Worm (Caenorhabditis elegans): ENCODE measurements around the gene klp-20.

Gene klp-20

DNA sequence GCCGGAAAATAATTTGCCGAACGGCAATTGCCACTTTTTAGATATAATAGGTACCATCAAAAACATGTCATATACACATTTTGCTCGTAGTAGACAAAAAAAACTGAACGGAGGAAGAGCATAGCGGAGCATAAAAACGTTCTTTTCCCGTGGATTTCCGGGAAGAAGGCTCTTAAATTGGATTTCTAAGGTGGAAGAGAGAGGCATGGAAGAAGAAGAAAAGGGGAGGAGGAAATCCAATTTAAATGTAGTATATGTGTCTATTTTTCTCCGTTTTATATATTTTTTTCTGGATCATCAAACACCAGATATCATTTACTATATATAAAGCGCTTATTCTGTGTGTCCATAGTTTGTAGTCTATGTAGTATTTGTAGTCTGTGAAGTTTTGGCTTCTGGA, 1.6 kb downstream of the klp-20 start:
- TF ChIP-seq ztf-4 (tag; optimal IDR thresholded peaks at IDR 0.05) (no peak), F13H6.1 (tag; optimal IDR thresholded peaks at IDR 0.05) (no peak), ceh-82 (tag; optimal IDR thresholded peaks at IDR 0.05) (no peak), lsy-2 (tag; optimal IDR thresholded peaks at IDR 0.05) (no peak), fos-1 (tag; optimal IDR thresholded peaks at IDR 0.05) (no peak), nhr-23 (tag; optimal IDR thresholded peaks at IDR 0.05) (no peak)

DNA sequence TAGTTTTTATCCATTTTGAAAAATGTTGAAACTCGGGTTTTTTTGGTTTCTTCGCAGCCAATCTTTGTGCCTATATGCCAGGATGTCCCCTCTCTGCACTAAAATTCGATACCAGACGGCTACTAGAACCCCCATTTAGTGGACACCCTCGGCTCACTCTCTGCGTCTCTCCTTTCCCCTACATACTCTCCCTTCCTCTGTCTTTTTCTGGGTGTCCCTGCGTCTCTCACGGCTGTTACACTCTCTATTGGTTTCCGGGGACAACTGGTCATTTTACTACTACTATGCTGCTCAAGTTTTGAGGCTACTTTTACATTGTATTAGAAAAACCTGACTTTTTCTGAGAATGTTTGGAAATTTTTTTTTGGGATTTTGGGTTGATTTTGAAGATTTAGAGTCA, 10.6 kb downstream of the klp-20 start:
- no peak for TF ChIP-seq nhr-23 (tag; optimal IDR thresholded peaks at IDR 0.05)
- TF ChIP-seq ZK546.5 (tag; optimal IDR thresholded peaks at IDR 0.05), result no peak
- TF ChIP-seq F13H6.1 (tag; optimal IDR thresholded peaks at IDR 0.05), result peak; percentile 23
- TF ChIP-seq unc-55 (GFP tag; optimal IDR thresholded peaks at IDR 0.05), result peak; percentile 55
- no peak for TF ChIP-seq sma-9 (GFP tag; optimal IDR thresholded peaks at IDR 0.05)
- no peak for TF ChIP-seq sma-9 (tag; optimal IDR thresholded peaks at IDR 0.05)
- peak; percentile 3 for TF ChIP-seq C34F6.9 (tag; optimal IDR thresholded peaks at IDR 0.05)

ce11 chrIII:222508-222907, 12.7 kb downstream of the klp-20 start:
- no peak for TF ChIP-seq fos-1 (tag; optimal IDR thresholded peaks at IDR 0.05)
- no peak for TF ChIP-seq nhr-77 (tag; optimal IDR thresholded peaks at IDR 0.05)
- TF ChIP-seq nhr-23 (tag; optimal IDR thresholded peaks at IDR 0.05), result no peak
- TF ChIP-seq ama-1 (optimal IDR thresholded peaks at IDR 0.05), result no peak
- no peak for TF ChIP-seq nhr-25 (tag; optimal IDR thresholded peaks at IDR 0.05)
- no peak for TF ChIP-seq nhr-6 (tag; optimal IDR thresholded peaks at IDR 0.05)
- no peak for TF ChIP-seq F13H6.1 (tag; optimal IDR thresholded peaks at IDR 0.05)
- TF ChIP-seq ceh-16 (tag; optimal IDR thresholded peaks at IDR 0.05), result no peak
- no peak for TF ChIP-seq zag-1 (tag; optimal IDR thresholded peaks at IDR 0.05)
- no peak for TF ChIP-seq elt-3 (tag; optimal IDR thresholded peaks at IDR 0.05)

DNA sequence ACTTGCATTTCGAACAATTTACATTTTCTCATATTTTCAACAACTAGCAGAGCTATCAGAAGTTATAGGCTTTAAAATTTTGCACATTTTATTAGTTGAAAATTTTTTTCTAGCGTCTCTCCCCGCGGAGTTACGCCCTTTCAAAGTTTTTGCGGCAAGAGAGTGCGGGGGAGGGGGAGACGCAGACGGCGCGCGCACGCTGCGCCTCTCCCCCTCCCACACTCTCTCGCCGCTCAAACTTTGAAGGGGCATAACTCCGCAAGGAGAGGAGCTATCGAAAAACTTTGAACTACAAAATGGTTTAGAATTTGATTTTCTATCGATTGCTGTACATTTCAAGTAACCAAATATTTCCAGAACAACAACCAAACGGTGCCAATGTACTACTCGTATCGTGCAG, 17.2 kb downstream of the klp-20 start:
- TF ChIP-seq lin-11 (tag; optimal IDR thresholded peaks at IDR 0.05) (no peak), skn-1 (tag; optimal IDR thresholded peaks at IDR 0.05) (no peak), mbf-1 (tag; optimal IDR thresholded peaks at IDR 0.05) (no peak), peb-1 (tag; optimal IDR thresholded peaks at IDR 0.05) (no peak), sma-9 (GFP tag; optimal IDR thresholded peaks at IDR 0.05) (no peak), sma-9 (tag; optimal IDR thresholded peaks at IDR 0.05) (no peak), lin-13 (GFP tag; optimal IDR thresholded peaks at IDR 0.05) (no peak), ztf-11 (tag; optimal IDR thresholded peaks at IDR 0.05) (no peak), nhr-25 (tag; optimal IDR thresholded peaks at IDR 0.05) (no peak), elt-3 (tag; optimal IDR thresholded peaks at IDR 0.05) (no peak)

- TF ChIP-seq R02D3.7 (tag; optimal IDR thresholded peaks at IDR 0.05), result no peak
- no peak for TF ChIP-seq lin-13 (GFP tag; optimal IDR thresholded peaks at IDR 0.05)
- TF ChIP-seq crh-2 (tag; optimal IDR thresholded peaks at IDR 0.05), result no peak
- no peak for TF ChIP-seq alr-1 (tag; optimal IDR thresholded peaks at IDR 0.05)
- TF ChIP-seq mbf-1 (tag; optimal IDR thresholded peaks at IDR 0.05), result no peak
- TF ChIP-seq snpc-4 (tag; optimal IDR thresholded peaks at IDR 0.05), result no peak
- no peak for TF ChIP-seq unc-39 (tag; optimal IDR thresholded peaks at IDR 0.05)
- no peak for TF ChIP-seq unc-62 (GFP tag; optimal IDR thresholded peaks at IDR 0.05)
- TF ChIP-seq nhr-6 (tag; optimal IDR thresholded peaks at IDR 0.05), result no peak
- no peak for TF ChIP-seq ztf-1 (GFP tag; conservative IDR thresholded peaks at IDR 0.05)
- TF ChIP-seq nhr-25 (tag; optimal IDR thresholded peaks at IDR 0.05), result no peak
- TF ChIP-seq skn-1 (tag; optimal IDR thresholded peaks at IDR 0.05), result no peak
- no peak for TF ChIP-seq Y55F3AM.14 (GFP tag; optimal IDR thresholded peaks at IDR 0.05)
Observed at ce11 chrIII:230129-230528, 20.3 kb downstream of the klp-20 start, which contains the start of gene hpo-38. Gene hpo-38 (plus strand): TSS chrIII:230429.

- TF ChIP-seq lin-13 (GFP tag; optimal IDR thresholded peaks at IDR 0.05), result peak; percentile 39
- TF ChIP-seq sma-3 (GFP tag; optimal IDR thresholded peaks at IDR 0.05), result no peak
- peak; percentile 32 for TF ChIP-seq lin-11 (tag; optimal IDR thresholded peaks at IDR 0.05)
- no peak for TF ChIP-seq mdl-1 (tag; optimal IDR thresholded peaks at IDR 0.05)
- peak; percentile 62 for TF ChIP-seq F13H6.1 (tag; optimal IDR thresholded peaks at IDR 0.05)
- TF ChIP-seq alr-1 (tag; optimal IDR thresholded peaks at IDR 0.05), result no peak
- TF ChIP-seq lsy-2 (tag; optimal IDR thresholded peaks at IDR 0.05), result peak; percentile 64 to 79
- no peak for TF ChIP-seq ztf-1 (GFP tag; conservative IDR thresholded peaks at IDR 0.05)
- no peak for TF ChIP-seq sem-4 (tag; optimal IDR thresholded peaks at IDR 0.05)
- no peak for TF ChIP-seq lin-39 (tag; optimal IDR thresholded peaks at IDR 0.05)
- TF ChIP-seq dmd-4 (tag; optimal IDR thresholded peaks at IDR 0.05), result no peak
- no peak for TF ChIP-seq mbf-1 (tag; optimal IDR thresholded peaks at IDR 0.05)
- no peak for TF ChIP-seq unc-62 (GFP tag; optimal IDR thresholded peaks at IDR 0.05)
- no peak for TF ChIP-seq nhr-11 (tag; optimal IDR thresholded peaks at IDR 0.05)
- TF ChIP-seq fos-1 (tag; optimal IDR thresholded peaks at IDR 0.05), result no peak
- peak; percentile 48 for TF ChIP-seq crh-2 (tag; optimal IDR thresholded peaks at IDR 0.05)
- peak; percentile 53 for TF ChIP-seq C34F6.9 (tag; optimal IDR thresholded peaks at IDR 0.05)
- TF ChIP-seq ceh-82 (tag; optimal IDR thresholded peaks at IDR 0.05), result no peak
- TF ChIP-seq peb-1 (tag; optimal IDR thresholded peaks at IDR 0.05), result no peak
- TF ChIP-seq elt-1 (tag; optimal IDR thresholded peaks at IDR 0.05), result no peak
- TF ChIP-seq unc-39 (tag; optimal IDR thresholded peaks at IDR 0.05), result no peak
- TF ChIP-seq ztf-11 (tag; optimal IDR thresholded peaks at IDR 0.05), result no peak
- no peak for TF ChIP-seq ama-1 (optimal IDR thresholded peaks at IDR 0.05)
- TF ChIP-seq zag-1 (tag; optimal IDR thresholded peaks at IDR 0.05), result no peak
- no peak for TF ChIP-seq sma-9 (GFP tag; optimal IDR thresholded peaks at IDR 0.05)
- no peak for TF ChIP-seq sma-9 (tag; optimal IDR thresholded peaks at IDR 0.05)
- TF ChIP-seq elt-3 (tag; optimal IDR thresholded peaks at IDR 0.05), result no peak
- TF ChIP-seq nhr-12 (tag; optimal IDR thresholded peaks at IDR 0.05), result no peak
- no peak for TF ChIP-seq nhr-10 (tag; optimal IDR thresholded peaks at IDR 0.05)
- TF ChIP-seq unc-55 (GFP tag; optimal IDR thresholded peaks at IDR 0.05), result peak; percentile 48
- peak; percentile 64 for TF ChIP-seq Y55F3AM.14 (GFP tag; optimal IDR thresholded peaks at IDR 0.05)
Observed at ce11 chrIII:235115-235514, 25.3 kb downstream of the klp-20 start.
